Worm (Caenorhabditis elegans) whole organism, L1 larva: ENCODE results near the gene F58B4.5.
A peak's percentile ranks its signal among the peaks of the same experiment; 100 is the strongest.

ENCODE experiments used
- C04F5.9 ChIP-seq: sonication (generic microtip); optimal IDR thresholded peaks from 2 replicates; lab custom pipeline; 2016; ENCODE audit warnings: missing genetic modification characterization, missing compliant biosample characterization
- C16A3.4 ChIP-seq: fragments of 150-350 bp; optimal IDR thresholded peaks from 2 replicates; lab custom pipeline; 2014; ENCODE audit warnings: missing biosample characterization, missing genetic modification characterization
- C34B4.2 ChIP-seq: sonication (generic microtip); optimal IDR thresholded peaks from 2 replicates; lab custom pipeline; 2017; ENCODE audit warnings: mild to moderate bottlenecking, missing genetic modification characterization, missing compliant biosample characterization
- F16B12.6 ChIP-seq: fragments of 150-350 bp; optimal IDR thresholded peaks from 2 replicates; lab custom pipeline; 2014; ENCODE audit warnings: missing biosample characterization, missing genetic modification characterization
- Y116A8C.19 ChIP-seq: sonication (generic microtip); optimal IDR thresholded peaks from 2 replicates; lab custom pipeline; 2016; ENCODE audit warnings: missing compliant biosample characterization, missing genetic modification characterization, borderline replicate concordance
- alr-1 ChIP-seq: fragments of 200-800 bp; sonication (Bioruptor generic); optimal IDR thresholded peaks from 2 replicates; lab custom pipeline; 2018; ENCODE audit warnings: borderline replicate concordance, mild to moderate bottlenecking, missing genetic modification characterization, missing compliant biosample characterization
- ama-1 ChIP-seq: fragments of 150-350 bp; optimal IDR thresholded peaks from 2 replicates; lab custom pipeline; 2014
- ceh-63 ChIP-seq: fragments of 200-800 bp; sonication (Bioruptor generic); optimal IDR thresholded peaks from 2 replicates; lab custom pipeline; 2018; ENCODE audit warnings: mild to moderate bottlenecking, missing genetic modification characterization, missing compliant biosample characterization
- ces-1 ChIP-seq: fragments of 150-350 bp; optimal IDR thresholded peaks from 2 replicates; lab custom pipeline; 2014; ENCODE audit warnings: missing biosample characterization, missing genetic modification reagents, missing genetic modification characterization
- dpl-1 ChIP-seq, 3 experiments: fragments of 150-350 bp in 2 of 3; sonication (generic microtip) in 1 of 3; optimal IDR thresholded peaks; 2 replicates each; lab custom pipeline; 2014 to 2017; ENCODE audit warnings: missing biosample characterization in 3 of 3, missing genetic modification characterization in 3 of 3, missing genetic modification reagents in 3 of 3
- dsc-1 ChIP-seq: sonication (generic microtip); optimal IDR thresholded peaks from 2 replicates; lab custom pipeline; 2016; ENCODE audit warnings: mild to moderate bottlenecking, missing genetic modification characterization, missing compliant biosample characterization
- efl-1 ChIP-seq, 4 experiments: fragments of 150-350 bp; optimal IDR thresholded peaks in 3 of 4; peaks in 1 of 4; 1 replicate in 1 of 4; 2 replicates in 3 of 4; lab custom pipeline; 2014; ENCODE audit warnings: missing biosample characterization in 2 of 4, missing genetic modification characterization in 2 of 4, missing genetic modification reagents in 2 of 4
- egl-13 ChIP-seq: sonication (generic microtip); optimal IDR thresholded peaks from 2 replicates; lab custom pipeline; 2016; ENCODE audit warnings: missing genotype, missing genetic modification reagents, missing genetic modification characterization, missing compliant biosample characterization
- elt-2 ChIP-seq: sonication (generic microtip); optimal IDR thresholded peaks from 2 replicates; lab custom pipeline; 2016; ENCODE audit warnings: missing genetic modification characterization, mild to moderate bottlenecking, inconsistent platforms, missing compliant biosample characterization, missing genetic modification reagents
- fkh-10 ChIP-seq: sonication (generic microtip); optimal IDR thresholded peaks from 2 replicates; lab custom pipeline; 2017; ENCODE audit warnings: missing biosample characterization, missing genetic modification reagents, missing genetic modification characterization
- fkh-4 ChIP-seq: sonication (generic microtip); optimal IDR thresholded peaks from 2 replicates; lab custom pipeline; 2016; ENCODE audit warnings: missing compliant biosample characterization, missing genetic modification characterization, borderline replicate concordance
- hpl-2 ChIP-seq: fragments of 150-350 bp; optimal IDR thresholded peaks from 2 replicates; lab custom pipeline; 2014; ENCODE audit warnings: missing biosample characterization, missing genetic modification reagents, missing genetic modification characterization
- irx-1 ChIP-seq: sonication (generic microtip); optimal IDR thresholded peaks from 2 replicates; lab custom pipeline; 2016; ENCODE audit warnings: missing genetic modification characterization, missing compliant biosample characterization
- isw-1 ChIP-seq: fragments of 200-800 bp; sonication (Bioruptor generic); IDR thresholded peaks from 2 replicates; pipeline ENCODE4 v1.3.6; 2022; ENCODE audit warnings: missing genetic modification characterization, missing compliant biosample characterization
- lin-13 ChIP-seq: fragments of 150-350 bp; optimal IDR thresholded peaks from 2 replicates; lab custom pipeline; 2014; ENCODE audit warnings: missing biosample characterization, missing genetic modification reagents, missing genetic modification characterization
- lin-14 ChIP-seq: fragments of 200-800 bp; sonication (Bioruptor generic); optimal IDR thresholded peaks from 2 replicates; lab custom pipeline; 2018; ENCODE audit warnings: mild to moderate bottlenecking, missing genetic modification characterization, moderate library complexity, missing compliant biosample characterization
- lin-35 ChIP-seq, 2 experiments: fragments of 150-350 bp; optimal IDR thresholded peaks; 2 replicates each; lab custom pipeline; 2014; ENCODE audit warnings: missing biosample characterization in 2 of 2, missing genetic modification characterization in 2 of 2, missing genetic modification reagents in 2 of 2
- lir-3 ChIP-seq: sonication (generic microtip); optimal IDR thresholded peaks from 2 replicates; lab custom pipeline; 2016; ENCODE audit warnings: mild to moderate bottlenecking, missing genetic modification characterization, moderate library complexity, missing compliant biosample characterization; ENCODE audit not compliant: poor library complexity
- lsy-2 ChIP-seq, 2 experiments: fragments of 150-350 bp; optimal IDR thresholded peaks; 2 replicates each; lab custom pipeline; 2014; ENCODE audit warnings: missing biosample characterization in 2 of 2, missing genetic modification characterization in 2 of 2
- mdl-1 ChIP-seq, 2 experiments: fragments of 150-350 bp; optimal IDR thresholded peaks; 2 replicates each; lab custom pipeline; 2014 to 2017; ENCODE audit warnings: missing biosample characterization in 2 of 2, missing genetic modification characterization in 2 of 2, inconsistent platforms in 1 of 2
- mef-2 ChIP-seq: fragments of 150-350 bp; optimal IDR thresholded peaks from 2 replicates; lab custom pipeline; 2014; ENCODE audit warnings: missing biosample characterization, missing genetic modification characterization
- nhr-12 ChIP-seq: sonication (generic microtip); optimal IDR thresholded peaks from 2 replicates; lab custom pipeline; 2017; ENCODE audit warnings: missing biosample characterization, missing genetic modification characterization
- nhr-20 ChIP-seq: sonication (generic microtip); optimal IDR thresholded peaks from 2 replicates; lab custom pipeline; 2016; ENCODE audit warnings: mild to moderate bottlenecking, missing genetic modification characterization, missing compliant biosample characterization
- nhr-84 ChIP-seq: sonication (generic microtip); optimal IDR thresholded peaks from 2 replicates; lab custom pipeline; 2017; ENCODE audit warnings: missing biosample characterization, missing genetic modification characterization
- nhr-85 ChIP-seq: sonication (generic microtip); peaks from one replicate; lab custom pipeline; 2016; ENCODE audit warnings: missing genetic modification characterization, inconsistent platforms, missing compliant biosample characterization
- nhr-90 ChIP-seq: sonication (generic microtip); optimal IDR thresholded peaks from 2 replicates; lab custom pipeline; 2016; ENCODE audit warnings: mild to moderate bottlenecking, missing genetic modification characterization, missing compliant biosample characterization; ENCODE audit not compliant: poor library complexity
- pqm-1 ChIP-seq: sonication (generic microtip); optimal IDR thresholded peaks from 3 replicates; lab custom pipeline; 2017; ENCODE audit warnings: missing biosample characterization, missing genetic modification characterization
- skn-1 ChIP-seq: fragments of 150-350 bp; optimal IDR thresholded peaks from 2 replicates; lab custom pipeline; 2014; ENCODE audit warnings: missing biosample characterization, missing genetic modification characterization
- snu-23 ChIP-seq: sonication (generic microtip); optimal IDR thresholded peaks from 2 replicates; lab custom pipeline; 2016; ENCODE audit warnings: missing genetic modification characterization, missing compliant biosample characterization
- sox-4 ChIP-seq: sonication (generic microtip); optimal IDR thresholded peaks from 2 replicates; lab custom pipeline; 2016; ENCODE audit warnings: missing genetic modification characterization, missing compliant biosample characterization
- swsn-7 ChIP-seq: sonication (generic microtip); optimal IDR thresholded peaks from 2 replicates; lab custom pipeline; 2016; ENCODE audit warnings: missing genetic modification characterization, missing compliant biosample characterization
- tbx-2 ChIP-seq: sonication (generic microtip); optimal IDR thresholded peaks from 2 replicates; lab custom pipeline; 2016; ENCODE audit warnings: missing genetic modification characterization, missing compliant biosample characterization
- tlp-1 ChIP-seq: fragments of 150-350 bp; optimal IDR thresholded peaks from 2 replicates; lab custom pipeline; 2014; ENCODE audit warnings: missing biosample characterization, missing genetic modification characterization
- unc-86 ChIP-seq: sonication (generic microtip); optimal IDR thresholded peaks from 2 replicates; lab custom pipeline; 2016; ENCODE audit warnings: missing genetic modification characterization, missing compliant biosample characterization
- zag-1 ChIP-seq: fragments of 150-350 bp; optimal IDR thresholded peaks from 2 replicates; lab custom pipeline; 2014; ENCODE audit warnings: missing biosample characterization, missing genetic modification characterization
- zip-4 ChIP-seq: fragments of 200-800 bp; sonication (Bioruptor generic); optimal IDR thresholded peaks from 2 replicates; lab custom pipeline; 2018; ENCODE audit warnings: mild to moderate bottlenecking, missing genetic modification characterization, moderate library complexity, missing compliant biosample characterization

F58B4.5 gene

ce11 chrV:10940571-10940991, 8.1 kb downstream of the F58B4.5 start (continued):
- TF ChIP-seq zag-1 (tag; lab: Kevin White, UChicago) (no peak), lir-3 (no peak), C34B4.2 (tag; lab: Kevin White, UChicago) (no peak), irx-1 (tag; lab: Kevin White, UChicago) (no peak), C16A3.4 (tag; lab: Kevin White, UChicago) (peak; percentile 62), ces-1 (GFP tag; lab: Kevin White, UChicago) (no peak), isw-1 (GFP tag; lab: Robert Waterston, UW) (no peak), nhr-85 (tag; lab: Kevin White, UChicago) (peak; percentile 87), swsn-7 (tag; lab: Kevin White, UChicago) (peak; percentile 41), zip-4 (GFP tag; lab: Kevin White, UChicago) (peak; percentile 71), pqm-1 (peak; percentile 16), nhr-12 (tag; lab: Kevin White, UChicago) (no peak), F16B12.6 (tag; lab: Kevin White, UChicago) (no peak), C04F5.9 (no peak), dsc-1 (tag; lab: Kevin White, UChicago) (peak; percentile 11), nhr-84 (tag; lab: Kevin White, UChicago) (no peak), fkh-4 (tag; lab: Kevin White, UChicago) (no peak), Y116A8C.19 (no peak), ceh-63 (GFP tag; lab: Kevin White, UChicago) (no peak), snu-23 (GFP tag; lab: Kevin White, UChicago) (peak; percentile 78), lin-35 (GFP tag; optimal IDR thresholded peaks at IDR 0.05; lab: Kevin White, UChicago) (peak; percentile 43 to 61), tlp-1 (tag; lab: Kevin White, UChicago) (no peak), lin-13 (GFP tag; lab: Kevin White, UChicago) (no peak), tbx-2 (tag; lab: Kevin White, UChicago) (peak; percentile 24), egl-13 (no peak), hpl-2 (GFP tag; lab: Kevin White, UChicago) (peak; percentile 64), dpl-1 (GFP tag; optimal IDR thresholded peaks at IDR 0.05; lab: Kevin White, UChicago) (peak; percentile 4 to 32 (median 30)), mdl-1 (tag; optimal IDR thresholded peaks at IDR 0.05; lab: Kevin White, UChicago) (peak in 1 of 2 experiments; percentile 53)

- no peak for TF ChIP-seq sox-4 (tag; lab: Kevin White, UChicago)
- no peak for TF ChIP-seq skn-1 (tag; lab: Kevin White, UChicago)
- no peak for TF ChIP-seq nhr-90 (tag; lab: Kevin White, UChicago)
- no peak for TF ChIP-seq elt-2 (tag; lab: Kevin White, UChicago)
- no peak for TF ChIP-seq ama-1 (lab: Kevin White, UChicago)
These were observed 8.7 kb downstream of the F58B4.5 start, which contains the start of gene F17C11.26 for ce11 chrV:10941150-10941549. Gene F17C11.26, plus strand, starts transcription at chrV:10941450.

ce11 chrV:10942161-10942560, 9.7 kb downstream of the F58B4.5 start, which contains the start of gene zip-9:
Gene zip-9, plus strand, starts transcription at chrV:10942461.
- TF ChIP-seq alr-1 (tag; lab: Kevin White, UChicago) = no peak
- TF ChIP-seq efl-1 (optimal IDR thresholded peaks at IDR 0.05; lab: Kevin White, UChicago) = no peak
- TF ChIP-seq efl-1 (GFP tag; optimal IDR thresholded peaks at IDR 0.05 in 1 of 2; lab: Kevin White, UChicago) = peak in 1 of 2 experiments; percentile 20
- no peak for TF ChIP-seq unc-86
- no peak for TF ChIP-seq nhr-20 (tag; lab: Kevin White, UChicago)
- no peak for TF ChIP-seq mef-2

DNA sequence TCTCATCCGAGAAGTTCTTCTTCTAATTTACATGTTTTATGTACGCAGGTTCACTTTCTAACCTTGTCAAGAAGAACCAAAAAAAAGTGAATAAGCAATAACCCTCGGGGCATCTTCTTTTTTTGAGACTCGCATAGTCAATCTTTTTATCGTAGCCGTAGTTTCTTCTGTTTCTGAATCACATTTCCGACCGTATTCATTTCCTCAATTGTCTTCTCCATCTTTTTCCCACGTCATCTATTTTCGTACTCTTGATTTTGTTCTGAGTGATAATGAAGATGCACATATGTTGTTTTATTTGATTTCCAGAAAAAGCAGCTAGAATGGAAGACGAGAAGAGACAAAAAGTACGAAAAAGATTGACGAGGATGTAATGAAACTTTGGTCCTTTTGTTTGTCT, 12.4 kb downstream of the F58B4.5 start:
- TF ChIP-seq lsy-2 (tag; optimal IDR thresholded peaks at IDR 0.05; lab: Kevin White, UChicago) (peak in 1 of 2 experiments; percentile 24), lin-14 (GFP tag; lab: Kevin White, UChicago) (peak; percentile 57), F16B12.6 (tag; lab: Kevin White, UChicago) (no peak), fkh-10 (GFP tag; lab: Kevin White, UChicago) (peak; percentile 82), alr-1 (tag; lab: Kevin White, UChicago) (no peak), ces-1 (GFP tag; lab: Kevin White, UChicago) (peak; percentile 5), sox-4 (tag; lab: Kevin White, UChicago) (no peak)
